Worm (Caenorhabditis elegans) whole organism, early embryonic: ENCODE results near the gene Y38E10A.34.

Source experiments
- B0310.2 ChIP-seq: sonication (generic microtip); optimal IDR thresholded peaks from 2 replicates; lab custom pipeline; 2016; ENCODE audit warnings: mild to moderate bottlenecking, missing genetic modification characterization, missing compliant biosample characterization
- F13C5.2 ChIP-seq: sonication (generic microtip); optimal IDR thresholded peaks from 2 replicates; lab custom pipeline; 2017; ENCODE audit warnings: mild to moderate bottlenecking, missing genetic modification characterization, inconsistent platforms, missing compliant biosample characterization
- aly-1 ChIP-seq: sonication (generic microtip); optimal IDR thresholded peaks from 2 replicates; lab custom pipeline; 2016; ENCODE audit warnings: missing genetic modification characterization, missing compliant biosample characterization
- ama-1 ChIP-seq: fragments of 150-350 bp; optimal IDR thresholded peaks from 2 replicates; lab custom pipeline; 2014
- ceh-13 ChIP-seq: fragments of 200-800 bp; sonication (Bioruptor generic); optimal IDR thresholded peaks from 2 replicates; lab custom pipeline; 2018; ENCODE audit warnings: mild to moderate bottlenecking, missing genetic modification characterization, missing compliant biosample characterization
- ceh-36 ChIP-seq: sonication (generic microtip); optimal IDR thresholded peaks from 2 replicates; lab custom pipeline; 2016; ENCODE audit warnings: missing genetic modification characterization, inconsistent platforms, missing compliant biosample characterization
- flt-1 ChIP-seq: fragments of 200-800 bp; sonication (Bioruptor generic); IDR thresholded peaks from 2 replicates; pipeline ENCODE4 v1.3.6; 2022; ENCODE audit warnings: missing genetic modification characterization, missing compliant biosample characterization
- hmbx-1 ChIP-seq: sonication (generic microtip); optimal IDR thresholded peaks from 2 replicates; lab custom pipeline; 2016; ENCODE audit warnings: mild to moderate bottlenecking, missing genetic modification characterization, missing compliant biosample characterization
- hmg-4 ChIP-seq: fragments of 200-800 bp; sonication (Bioruptor generic); optimal IDR thresholded peaks from 2 replicates; lab custom pipeline; 2018; ENCODE audit warnings: mild to moderate bottlenecking, missing genetic modification characterization, missing compliant biosample characterization
- scrt-1 ChIP-seq: fragments of 200-800 bp; sonication (Bioruptor generic); IDR thresholded peaks from 2 replicates; pipeline ENCODE4 v1.3.6; 2022; ENCODE audit warnings: missing genetic modification characterization, missing compliant biosample characterization
- sea-1 ChIP-seq: fragments of 200-800 bp; sonication (Bioruptor generic); conservative IDR thresholded peaks from 2 replicates; pipeline ENCODE4 v1.3.6; 2022; ENCODE audit warnings: missing genetic modification characterization, missing compliant biosample characterization
- tbx-11 ChIP-seq: fragments of 200-800 bp; sonication (Bioruptor generic); IDR thresholded peaks from 2 replicates; pipeline ENCODE4 v1.3.6; 2022; ENCODE audit warnings: missing genetic modification characterization, missing compliant biosample characterization
- tra-4 ChIP-seq: sonication (generic microtip); optimal IDR thresholded peaks from 2 replicates; lab custom pipeline; 2017; ENCODE audit warnings: missing genetic modification characterization, missing compliant biosample characterization

- no peak for TF ChIP-seq ama-1
- TF ChIP-seq ceh-36, result peak; percentile 75
- TF ChIP-seq scrt-1, result peak; percentile 71
- TF ChIP-seq F13C5.2 (tag; lab: Kevin White, UChicago), result no peak
- TF ChIP-seq ceh-13 (GFP tag; lab: Kevin White, UChicago), result peak; percentile 66
- peak; percentile 63 for TF ChIP-seq aly-1
- peak; percentile 66 for TF ChIP-seq flt-1
- no peak for TF ChIP-seq hmbx-1 (tag; lab: Kevin White, UChicago)
- 0 out of 2 replicates have a peak, but pooled peaks have one; percentile 22 for TF ChIP-seq sea-1
- peak; percentile 49 for TF ChIP-seq B0310.2 (tag; lab: Kevin White, UChicago)
- peak; percentile 53 for TF ChIP-seq hmg-4
- peak; percentile 72; the same call in 1 of the 2 replicates for TF ChIP-seq tbx-11
- TF ChIP-seq tra-4, result no peak
These were observed 47.2 kb downstream of the Y38E10A.34 start for ce11 chrII:12677975-12678866.
